Worm (Caenorhabditis elegans): ENCODE measurements around the gene C01G10.1.

DNA sequence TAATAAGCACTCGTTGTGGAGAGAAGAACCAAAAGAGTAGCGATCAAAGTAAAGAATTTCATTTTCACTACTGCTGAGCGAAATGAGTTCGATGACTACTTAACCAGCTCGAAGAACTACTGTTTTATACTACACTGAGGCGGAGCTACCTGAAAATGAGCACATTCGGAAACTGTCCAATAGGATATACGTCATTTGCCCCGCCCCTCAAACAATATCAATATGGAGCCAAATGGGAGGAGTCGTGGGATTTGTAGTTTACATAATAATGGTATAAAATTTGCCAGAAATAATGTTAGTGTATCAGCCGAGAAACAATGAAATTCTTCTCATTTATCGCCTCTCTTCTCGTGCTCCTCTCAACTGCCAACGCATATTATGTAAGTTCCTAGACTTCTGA lies 10.1 kb upstream of the C01G10.1 start, which contains the start of the genes C01G10.5 and C01G10.4:
- TF ChIP-seq pqm-1 (tag; optimal IDR thresholded peaks at IDR 0.05) (no peak), hlh-30 (tag; optimal IDR thresholded peaks at IDR 0.05; ENCODE audit: insufficient read depth) (no peak), snpc-4 (tag; optimal IDR thresholded peaks at IDR 0.05) (no peak), mep-1 (tag; optimal IDR thresholded peaks at IDR 0.05) (no peak), ama-1 (optimal IDR thresholded peaks at IDR 0.05) (no peak), unc-62 (GFP tag; optimal IDR thresholded peaks at IDR 0.05 in 1 of 2) (no peak), unc-62 (tag; optimal IDR thresholded peaks at IDR 0.05) (no peak), madf-9 (GFP tag; conservative IDR thresholded peaks at IDR 0.05) (no peak), egl-43 (GFP tag; IDR thresholded peaks at IDR 0.05) (no peak), nhr-10 (tag; optimal IDR thresholded peaks at IDR 0.05) (no peak), ceh-62 (tag; optimal IDR thresholded peaks at IDR 0.05) (no peak), ztf-11 (tag; optimal IDR thresholded peaks at IDR 0.05) (no peak), dmd-9 (GFP tag; IDR thresholded peaks at IDR 0.05) (no peak), duxl-1 (tag; optimal IDR thresholded peaks at IDR 0.05; ENCODE audit: poor library complexity) (no peak)
